Fruit fly (Drosophila melanogaster) whole organism, adult: ENCODE measurements around the gene Kap-alpha3.

Source experiments
- CG11617 ChIP-seq: fragments of 200-800 bp; sonication (Bioruptor generic); optimal IDR thresholded peaks from 2 replicates; lab custom pipeline; 2017; ENCODE audit warnings: mild to moderate bottlenecking, missing biosample characterization, missing genetic modification reagents, missing genetic modification characterization
- CG12768 ChIP-seq: fragments of 200-800 bp; sonication (Bioruptor generic); optimal IDR thresholded peaks from 2 replicates; lab custom pipeline; 2017; ENCODE audit warnings: missing biosample characterization, missing genetic modification characterization, mild to moderate bottlenecking, moderate library complexity, missing genetic modification reagents
- CG14711 ChIP-seq: fragments of 200-800 bp; sonication (Bioruptor generic); optimal IDR thresholded peaks from 2 replicates; lab custom pipeline; 2018; ENCODE audit warnings: missing biosample characterization, mild to moderate bottlenecking, missing genetic modification characterization, moderate library complexity
- CG1620 ChIP-seq: fragments of 200-800 bp; sonication (Bioruptor generic); optimal IDR thresholded peaks from 2 replicates; lab custom pipeline; 2016; ENCODE audit warnings: missing biosample characterization, missing genetic modification characterization
- CG33017 ChIP-seq: fragments of 200-800 bp; sonication (Bioruptor generic); optimal IDR thresholded peaks from 2 replicates; lab custom pipeline; 2018; ENCODE audit warnings: missing biosample characterization, mild to moderate bottlenecking, missing genetic modification characterization, moderate library complexity
- CG5204 ChIP-seq: fragments of 200-800 bp; sonication (Bioruptor generic); optimal IDR thresholded peaks from 2 replicates; lab custom pipeline; 2016; ENCODE audit warnings: missing biosample characterization, missing genetic modification characterization
- CG7045 ChIP-seq: fragments of 200-800 bp; sonication (Bioruptor generic); optimal IDR thresholded peaks from 2 replicates; lab custom pipeline; 2017; ENCODE audit warnings: missing biosample characterization, mild to moderate bottlenecking, missing genetic modification characterization
- CG7101 ChIP-seq: fragments of 200-800 bp; sonication (Bioruptor generic); optimal IDR thresholded peaks from 2 replicates; lab custom pipeline; 2018; ENCODE audit warnings: missing biosample characterization, mild to moderate bottlenecking, missing genetic modification characterization, moderate library complexity
- Clk ChIP-seq: fragments of 200-800 bp; sonication (Bioruptor generic); optimal IDR thresholded peaks from 2 replicates; lab custom pipeline; 2017; ENCODE audit warnings: missing biosample characterization, missing genetic modification characterization
- Crg-1 ChIP-seq: fragments of 200-800 bp; sonication (Bioruptor generic); optimal IDR thresholded peaks from 2 replicates; lab custom pipeline; 2016; ENCODE audit warnings: missing biosample characterization, missing genetic modification characterization
- Hr96 ChIP-seq: fragments of 200-800 bp; sonication (Bioruptor generic); optimal IDR thresholded peaks from 2 replicates; lab custom pipeline; 2016; ENCODE audit warnings: missing biosample characterization, missing genetic modification characterization
- Mnt ChIP-seq: fragments of 200-800 bp; sonication (Bioruptor generic); optimal IDR thresholded peaks from 2 replicates; lab custom pipeline; 2016; ENCODE audit warnings: missing biosample characterization, mild to moderate bottlenecking, missing genetic modification characterization
- bab1 ChIP-seq: fragments of 200-800 bp; sonication (Bioruptor generic); optimal IDR thresholded peaks from 3 replicates; lab custom pipeline; 2019; ENCODE audit warnings: missing biosample characterization, mild to moderate bottlenecking, missing genetic modification characterization, moderate library complexity
- cic ChIP-seq: fragments of 200-800 bp; sonication (Bioruptor generic); optimal IDR thresholded peaks from 2 replicates; lab custom pipeline; 2017; ENCODE audit warnings: missing biosample characterization, mild to moderate bottlenecking, missing genetic modification characterization, moderate library complexity
- cnc ChIP-seq, 2 experiments: fragments of >200 bp; optimal IDR thresholded peaks; 2 replicates each; lab custom pipeline; 2017
- kay ChIP-seq: fragments of 200-800 bp; sonication (Bioruptor generic); peaks from one replicate; lab custom pipeline; 2016; ENCODE audit warnings: missing biosample characterization, missing genetic modification characterization, borderline replicate concordance
- ovo ChIP-seq: fragments of 200-800 bp; sonication (Bioruptor generic); optimal IDR thresholded peaks from 2 replicates; lab custom pipeline; 2016; ENCODE audit warnings: missing biosample characterization, missing genetic modification characterization
- pad ChIP-seq: fragments of 200-800 bp; sonication (Bioruptor generic); optimal IDR thresholded peaks from 3 replicates; lab custom pipeline; 2017; ENCODE audit warnings: missing biosample characterization, missing genetic modification characterization, mild to moderate bottlenecking, moderate library complexity, missing genetic modification reagents
- tj ChIP-seq: fragments of 200-800 bp; sonication (Bioruptor generic); optimal IDR thresholded peaks from 3 replicates; lab custom pipeline; 2017; ENCODE audit warnings: missing biosample characterization, mild to moderate bottlenecking, missing genetic modification characterization, moderate library complexity
- toe ChIP-seq: fragments of 200-800 bp; sonication (Bioruptor generic); optimal IDR thresholded peaks from 2 replicates; lab custom pipeline; 2016; ENCODE audit warnings: missing biosample characterization, missing genetic modification characterization

Gene Kap-alpha3

dm6 chr3R:9532437-9533180, 44.9 kb downstream of the Kap-alpha3 start, which contains the start of gene by:
Gene by, minus strand, starts transcription at chr3R:9533011.
- peak; percentile 56 for TF ChIP-seq kay (GFP tag; lab: Kevin White, UChicago)
- TF ChIP-seq ovo: peak; percentile 64
- TF ChIP-seq cic (GFP tag; lab: Kevin White, UChicago): peak; percentile 85
- TF ChIP-seq CG14711 (tag; lab: Kevin White, UChicago): no peak
- TF ChIP-seq bab1 (GFP tag; lab: Kevin White, UChicago): no peak
- no peak for TF ChIP-seq pad
- TF ChIP-seq CG12768 (GFP tag; lab: Kevin White, UChicago): peak; percentile 39
- no peak for TF ChIP-seq cnc (optimal IDR thresholded peaks at IDR 0.05; lab: Kevin White, UChicago)

- TF ChIP-seq Crg-1 (no peak), kay (GFP tag; lab: Kevin White, UChicago) (peak; percentile 19), ovo (peak; percentile 68)
Observed at dm6 chr3R:9529913-9530312, 47.6 kb downstream of the Kap-alpha3 start.

- TF ChIP-seq kay (GFP tag; lab: Kevin White, UChicago) (peak; percentile 71), ovo (no peak), CG14711 (tag; lab: Kevin White, UChicago) (no peak), Clk (no peak), CG33017 (tag; lab: Kevin White, UChicago) (peak; percentile 51), CG7101 (tag; lab: Kevin White, UChicago) (peak; percentile 8), tj (GFP tag; lab: Kevin White, UChicago) (peak; percentile 21), CG7045 (GFP tag; lab: Kevin White, UChicago) (peak; percentile 7)
Observed at dm6 chr3R:9529387-9529897, 48.1 kb downstream of the Kap-alpha3 start.

dm6 chr3R:9527907-9528842, 49.4 kb downstream of the Kap-alpha3 start:
- peak; percentile 91 for TF ChIP-seq kay (GFP tag; lab: Kevin White, UChicago)
- peak; percentile 92 for TF ChIP-seq CG33017 (tag; lab: Kevin White, UChicago)
- TF ChIP-seq toe: no peak
- TF ChIP-seq bab1 (GFP tag; lab: Kevin White, UChicago): peak; percentile 40
- TF ChIP-seq CG1620 (GFP tag; lab: Kevin White, UChicago): peak; percentile 14
- TF ChIP-seq CG5204 (GFP tag; lab: Kevin White, UChicago): no peak
- peak; percentile 50 for TF ChIP-seq tj (GFP tag; lab: Kevin White, UChicago)
- TF ChIP-seq CG11617 (GFP tag; lab: Kevin White, UChicago): peak; percentile 60
- no peak for TF ChIP-seq cnc (optimal IDR thresholded peaks at IDR 0.05; lab: Kevin White, UChicago)
- TF ChIP-seq cic (GFP tag; lab: Kevin White, UChicago): peak; percentile 83
- TF ChIP-seq Clk: peak; percentile 90
- TF ChIP-seq CG12768 (GFP tag; lab: Kevin White, UChicago): peak; percentile 95
- peak; percentile 86 for TF ChIP-seq CG14711 (tag; lab: Kevin White, UChicago)
- TF ChIP-seq Hr96: peak; percentile 94
- peak; percentile 81 for TF ChIP-seq Mnt (GFP tag; lab: Kevin White, UChicago)
- TF ChIP-seq ovo: no peak
- TF ChIP-seq CG7101 (tag; lab: Kevin White, UChicago): peak; percentile 91
- peak; percentile 96 for TF ChIP-seq CG7045 (GFP tag; lab: Kevin White, UChicago)
- peak; percentile 64 for TF ChIP-seq pad
- no peak for TF ChIP-seq Crg-1
